Worm (Caenorhabditis elegans): ENCODE data around the gene K10H10.5.

ce11 chrII:14495341-14495740 lies 6.2 kb upstream of the K10H10.5 start:
- no peak for TF ChIP-seq snpc-4 (tag; optimal IDR thresholded peaks at IDR 0.05)
- no peak for TF ChIP-seq lsy-2 (tag; optimal IDR thresholded peaks at IDR 0.05)
- no peak for TF ChIP-seq unc-62 (GFP tag; optimal IDR thresholded peaks at IDR 0.05)
- no peak for TF ChIP-seq pha-4 (tag; optimal IDR thresholded peaks at IDR 0.05)
- no peak for TF ChIP-seq ces-1 (GFP tag; optimal IDR thresholded peaks at IDR 0.05)
- TF ChIP-seq tbx-8 (GFP tag; optimal IDR thresholded peaks at IDR 0.05), result no peak
